Fruit fly (Drosophila melanogaster): Measurements from ENCODE around the gene Archease.

DNA sequence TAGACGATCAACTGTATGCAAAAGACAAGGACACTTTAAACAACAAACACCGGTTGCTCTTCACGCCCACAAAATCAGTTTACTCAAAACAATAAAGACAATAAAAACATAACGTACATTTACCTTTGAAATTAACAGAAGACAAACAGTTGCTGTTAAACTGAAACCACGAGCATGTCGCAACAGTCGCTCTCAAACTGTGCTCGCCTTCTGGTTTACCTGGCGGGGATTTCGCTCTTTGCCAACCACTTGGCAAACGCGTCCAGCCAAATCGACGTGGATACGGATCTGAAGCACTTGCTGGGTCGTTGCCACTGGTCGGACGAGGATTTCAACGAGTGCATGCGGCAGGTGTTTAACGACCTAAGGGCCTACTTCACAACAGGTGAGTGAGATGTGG is 2.6 kb upstream of the Archease start:
- TF ChIP-seq Ssrp (tag; optimal IDR thresholded peaks at IDR 0.05), result no peak
- no peak for TF ChIP-seq Deaf1 (tag; optimal IDR thresholded peaks at IDR 0.05)
- TF ChIP-seq ftz-f1 (GFP tag; optimal IDR thresholded peaks at IDR 0.05), result no peak
- TF ChIP-seq lbe (GFP tag; optimal IDR thresholded peaks at IDR 0.05), result no peak
- TF ChIP-seq bab2 (GFP tag; optimal IDR thresholded peaks at IDR 0.05), result no peak
- TF ChIP-seq CG4328 (GFP tag; optimal IDR thresholded peaks at IDR 0.05), result no peak
- no peak for TF ChIP-seq tna (GFP tag; IDR thresholded peaks at IDR 0.05; ENCODE audit: partially characterized antibody)
- no peak for TF ChIP-seq CG12942 (GFP tag; optimal IDR thresholded peaks at IDR 0.05)
- TF ChIP-seq CG2678 (tag; optimal IDR thresholded peaks at IDR 0.05), result no peak
- no peak for TF ChIP-seq CG34224 (GFP tag; IDR thresholded peaks at IDR 0.05; ENCODE audit: partially characterized antibody)
- no peak for TF ChIP-seq CG31365 (tag; optimal IDR thresholded peaks at IDR 0.05)
- no peak for TF ChIP-seq CG4424 (GFP tag; optimal IDR thresholded peaks at IDR 0.05)
